Fruit fly (Drosophila melanogaster): ENCODE results near the gene CG10631.
A peak's percentile ranks its signal among the peaks of the same experiment; 100 is the strongest.

The CG10631 gene

dm6 chr2L:19756716-19757115, at the start of gene CG10631:
CG10631 (minus strand) TSS chr2L:19756904.
- peak; percentile 13; the same call in 1 of the 2 replicates for TF ChIP-seq CG32121 (GFP tag; IDR thresholded peaks at IDR 0.05)
- no peak for TF ChIP-seq rn (GFP tag; IDR thresholded peaks at IDR 0.05)
- no peak for TF ChIP-seq CG13204 (GFP tag; optimal IDR thresholded peaks at IDR 0.05)

DNA sequence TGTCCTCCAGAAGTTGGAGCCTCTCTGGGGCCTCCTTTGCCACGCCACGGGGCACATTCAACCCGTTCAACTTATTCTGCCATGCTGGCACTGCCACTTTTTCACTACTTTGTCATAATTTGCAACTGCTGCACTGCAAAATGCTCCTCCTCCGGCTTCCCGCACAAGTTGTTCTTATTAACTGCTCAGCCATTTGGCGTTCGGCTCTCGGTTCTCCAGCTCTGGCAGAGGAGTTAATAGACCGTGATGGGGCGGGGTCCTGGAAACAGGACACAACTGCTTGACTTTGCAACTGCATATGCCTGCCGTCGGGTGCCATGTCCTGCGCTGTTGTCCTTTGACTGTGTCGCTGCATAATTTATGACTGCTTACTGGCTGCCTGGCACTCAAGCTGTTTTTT, 48.3 kb upstream of the CG10631 start:
- no peak for TF ChIP-seq CG13204 (GFP tag; optimal IDR thresholded peaks at IDR 0.05)
- TF ChIP-seq CG34367 (tag; optimal IDR thresholded peaks at IDR 0.05), result no peak
- TF ChIP-seq rn (GFP tag; IDR thresholded peaks at IDR 0.05), result no peak
- TF ChIP-seq CG15710 (tag; optimal IDR thresholded peaks at IDR 0.05), result no peak
- TF ChIP-seq CG14655 (GFP tag; optimal IDR thresholded peaks at IDR 0.05), result no peak
- TF ChIP-seq Pif1A (GFP tag; optimal IDR thresholded peaks at IDR 0.05), result no peak
- TF ChIP-seq CG8159 (tag; optimal IDR thresholded peaks at IDR 0.05), result no peak
- TF ChIP-seq Snoo (tag; optimal IDR thresholded peaks at IDR 0.05), result no peak
- TF ChIP-seq CG4496 (GFP tag; IDR thresholded peaks at IDR 0.05), result no peak
- TF ChIP-seq CG9948 (tag; optimal IDR thresholded peaks at IDR 0.05), result no peak
- TF ChIP-seq CG8301 (tag; optimal IDR thresholded peaks at IDR 0.05), result no peak
- TF ChIP-seq D1 (tag; optimal IDR thresholded peaks at IDR 0.05), result no peak
- TF ChIP-seq CG12605 (GFP tag; IDR thresholded peaks at IDR 0.05), result no peak
- TF ChIP-seq CG10348 (GFP tag; IDR thresholded peaks at IDR 0.05), result no peak
- no peak for TF ChIP-seq EcR (GFP tag; optimal IDR thresholded peaks at IDR 0.05)
- TF ChIP-seq CG17806 (tag; optimal IDR thresholded peaks at IDR 0.05), result no peak
- no peak for TF ChIP-seq Ets98B (GFP tag; IDR thresholded peaks at IDR 0.05)
- no peak for TF ChIP-seq Pif1B (GFP tag; optimal IDR thresholded peaks at IDR 0.05)
- no peak for TF ChIP-seq fd96Ca (GFP tag; IDR thresholded peaks at IDR 0.05)
- no peak for TF ChIP-seq gl (tag; optimal IDR thresholded peaks at IDR 0.05)

DNA sequence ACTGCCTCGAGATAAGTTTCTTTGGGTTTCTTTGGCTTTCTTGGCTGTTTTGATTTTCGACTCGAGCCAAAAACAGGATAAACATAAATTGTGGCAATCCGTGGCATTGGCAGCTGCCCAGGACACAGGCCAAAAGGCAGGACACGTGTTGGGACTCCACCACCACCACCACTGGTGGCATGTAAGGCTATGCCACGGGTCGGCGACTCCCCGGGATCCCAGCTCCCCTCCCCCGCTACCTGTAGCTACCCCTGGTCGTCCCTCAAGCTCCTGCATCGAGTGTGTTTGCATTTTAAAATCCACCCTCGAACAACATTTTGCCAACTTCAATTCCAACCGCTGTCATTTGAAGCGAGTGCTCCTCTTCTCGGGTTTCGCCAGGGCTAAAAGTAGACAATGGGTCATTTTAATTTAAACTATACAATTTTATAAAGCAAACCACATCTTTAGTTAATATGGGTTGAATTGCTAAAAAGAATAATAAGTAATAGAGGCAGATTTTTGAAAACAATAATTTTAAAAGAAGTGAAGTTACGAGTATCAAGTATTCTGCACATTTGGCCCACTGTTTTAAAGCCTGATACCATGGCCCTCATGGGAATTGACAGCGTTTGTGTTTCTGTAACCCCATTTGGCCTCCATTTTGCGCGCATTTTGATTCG, 45.4 kb upstream of the CG10631 start:
- TF ChIP-seq CG12605 (GFP tag; IDR thresholded peaks at IDR 0.05) (no peak), CG8159 (tag; optimal IDR thresholded peaks at IDR 0.05) (peak; percentile 23), rn (GFP tag; IDR thresholded peaks at IDR 0.05) (no peak), CG15710 (tag; optimal IDR thresholded peaks at IDR 0.05) (peak; percentile 19)

dm6 chr2L:19800703-19801102, 44.0 kb upstream of the CG10631 start:
- TF ChIP-seq CG8159 (tag; optimal IDR thresholded peaks at IDR 0.05), result peak; percentile 1
- no peak for TF ChIP-seq CG15710 (tag; optimal IDR thresholded peaks at IDR 0.05)

- TF ChIP-seq CG14655 (GFP tag; optimal IDR thresholded peaks at IDR 0.05) (no peak), CG8159 (tag; optimal IDR thresholded peaks at IDR 0.05) (peak; percentile 56), CG15710 (tag; optimal IDR thresholded peaks at IDR 0.05) (peak; percentile 45), rn (GFP tag; IDR thresholded peaks at IDR 0.05) (no peak), CG34367 (tag; optimal IDR thresholded peaks at IDR 0.05) (no peak), CG8301 (tag; optimal IDR thresholded peaks at IDR 0.05) (no peak), Ets98B (GFP tag; IDR thresholded peaks at IDR 0.05) (no peak), EcR (GFP tag; optimal IDR thresholded peaks at IDR 0.05) (no peak), CG17806 (tag; optimal IDR thresholded peaks at IDR 0.05) (peak; percentile 30), CG4496 (GFP tag; IDR thresholded peaks at IDR 0.05) (no peak), CG10348 (GFP tag; IDR thresholded peaks at IDR 0.05) (no peak), Snoo (tag; optimal IDR thresholded peaks at IDR 0.05) (no peak), CG13204 (GFP tag; optimal IDR thresholded peaks at IDR 0.05) (no peak), gl (tag; optimal IDR thresholded peaks at IDR 0.05) (no peak), CG12605 (GFP tag; IDR thresholded peaks at IDR 0.05) (no peak), CG32121 (GFP tag; IDR thresholded peaks at IDR 0.05) (no peak), fd96Ca (GFP tag; IDR thresholded peaks at IDR 0.05) (no peak), Pif1B (GFP tag; optimal IDR thresholded peaks at IDR 0.05) (no peak), CG9948 (tag; optimal IDR thresholded peaks at IDR 0.05) (peak; percentile 20), D1 (tag; optimal IDR thresholded peaks at IDR 0.05) (no peak), Pif1A (GFP tag; optimal IDR thresholded peaks at IDR 0.05) (no peak)
These were observed 43.2 kb upstream of the CG10631 start for dm6 chr2L:19799940-19800339.

DNA sequence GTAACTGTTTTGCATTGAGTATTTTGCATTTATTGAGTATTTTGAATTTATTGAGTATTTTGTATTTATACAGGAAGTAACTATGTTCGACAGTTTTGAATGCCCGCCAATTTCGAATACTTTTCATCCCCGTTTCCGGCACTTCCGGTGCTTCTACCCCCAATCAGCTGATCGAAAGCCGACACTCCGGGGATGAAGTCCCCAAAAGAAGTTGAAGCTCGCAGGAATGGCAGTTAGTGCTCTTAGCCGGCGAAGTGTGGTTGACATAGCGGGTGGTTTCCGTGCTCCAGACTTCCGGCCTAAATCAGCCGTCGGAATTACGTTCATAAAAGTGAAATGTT, 39.4 kb upstream of the CG10631 start, which contains the start of gene sick:
sick (plus strand) TSS at position 255 of the 341 bp plus-strand sequence.
- TF ChIP-seq CG9948 (tag; optimal IDR thresholded peaks at IDR 0.05), result no peak
- no peak for TF ChIP-seq CG15710 (tag; optimal IDR thresholded peaks at IDR 0.05)
- TF ChIP-seq CG13204 (GFP tag; optimal IDR thresholded peaks at IDR 0.05), result no peak
- no peak for TF ChIP-seq CG12605 (GFP tag; IDR thresholded peaks at IDR 0.05)
- TF ChIP-seq D1 (tag; optimal IDR thresholded peaks at IDR 0.05), result no peak
- no peak for TF ChIP-seq CG32121 (GFP tag; IDR thresholded peaks at IDR 0.05)
- no peak for TF ChIP-seq Snoo (tag; optimal IDR thresholded peaks at IDR 0.05)
- no peak for TF ChIP-seq CG17806 (tag; optimal IDR thresholded peaks at IDR 0.05)
- no peak for TF ChIP-seq Pif1A (GFP tag; optimal IDR thresholded peaks at IDR 0.05)
- TF ChIP-seq CG10348 (GFP tag; IDR thresholded peaks at IDR 0.05), result no peak

Measured in whole organism, pupa.